Fruit fly (Drosophila melanogaster) whole organism, wandering third instar larva: ENCODE data around the gene CG11699.

Experiments used
- Hr78 ChIP-seq: fragments of >200 bp; optimal IDR thresholded peaks from 2 replicates; lab custom pipeline; 2017; ENCODE audit warnings: missing biosample characterization, missing genetic modification characterization
- Myc ChIP-seq: fragments of >200 bp; optimal IDR thresholded peaks from 2 replicates; lab custom pipeline; 2017
- h ChIP-seq: fragments of 200-800 bp; sonication (Bioruptor generic); optimal IDR thresholded peaks from 3 replicates; lab custom pipeline; 2016; ENCODE audit warnings: missing biosample characterization, mild to moderate bottlenecking, missing genetic modification characterization
- pan ChIP-seq: fragments of >200 bp; optimal IDR thresholded peaks from 2 replicates; lab custom pipeline; 2017
- usp ChIP-seq: fragments of >200 bp; optimal IDR thresholded peaks from 2 replicates; lab custom pipeline; 2017; ENCODE audit warnings: missing biosample characterization, missing genetic modification characterization

DNA sequence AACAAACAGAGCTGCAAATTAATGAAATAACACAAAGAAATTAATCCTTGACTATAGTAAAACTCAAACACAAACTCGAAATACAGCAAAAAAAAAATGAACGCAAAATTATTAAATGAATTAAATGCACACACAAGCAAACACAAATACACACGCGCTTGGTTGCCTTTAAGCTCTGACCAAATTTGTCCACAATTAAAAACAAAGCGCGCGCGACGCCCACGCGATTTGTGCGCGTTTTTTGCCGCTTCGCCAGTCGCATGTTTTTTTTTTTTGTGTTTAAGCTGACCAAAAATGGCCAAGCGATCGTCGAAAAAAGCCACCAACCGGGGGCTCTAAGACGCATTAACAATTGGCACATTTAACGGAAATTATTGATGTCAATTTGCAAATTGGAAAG, 27.1 kb upstream of the CG11699 start:
- TF ChIP-seq usp = no peak
- TF ChIP-seq Myc = no peak
- no peak for TF ChIP-seq pan
- no peak for TF ChIP-seq Hr78 (GFP tag; lab: Kevin White, UChicago)
- TF ChIP-seq h (GFP tag; lab: Kevin White, UChicago) = no peak
